Worm (Caenorhabditis elegans) whole organism, L4 larva: ENCODE measurements around the gene irld-18.

Source experiments
- ama-1 ChIP-seq: fragments of 150-350 bp; optimal IDR thresholded peaks from 2 replicates; lab custom pipeline; 2014; ENCODE audit warnings: inconsistent platforms, mixed read lengths
- ceh-82 ChIP-seq: sonication (generic microtip); optimal IDR thresholded peaks from 2 replicates; lab custom pipeline; 2017; ENCODE audit warnings: missing biosample characterization, missing genetic modification characterization
- daf-12 ChIP-seq: fragments of 150-350 bp; optimal IDR thresholded peaks from 2 replicates; lab custom pipeline; 2014; ENCODE audit warnings: missing biosample characterization, missing genetic modification reagents, missing genetic modification characterization
- dpl-1 ChIP-seq: fragments of 150-350 bp; optimal IDR thresholded peaks from 2 replicates; lab custom pipeline; 2014; ENCODE audit warnings: missing biosample characterization, missing genetic modification reagents, missing genetic modification characterization
- fkh-10 ChIP-seq: fragments of 150-350 bp; optimal IDR thresholded peaks from 2 replicates; lab custom pipeline; 2014; ENCODE audit warnings: missing biosample characterization, missing genetic modification reagents, missing genetic modification characterization
- hif-1 ChIP-seq, 2 experiments: sonication (generic microtip); optimal IDR thresholded peaks; 2 replicates each; lab custom pipeline; 2016 to 2017; ENCODE audit warnings: missing compliant biosample characterization in 2 of 2, missing genetic modification characterization in 2 of 2, missing genetic modification reagents in 2 of 2, missing genotype in 2 of 2, mild to moderate bottlenecking in 1 of 2
- lir-3 ChIP-seq: sonication (generic microtip); optimal IDR thresholded peaks from 2 replicates; lab custom pipeline; 2016; ENCODE audit warnings: mild to moderate bottlenecking, missing genetic modification characterization, missing compliant biosample characterization
- nhr-6 ChIP-seq: fragments of 150-350 bp; optimal IDR thresholded peaks from 2 replicates; lab custom pipeline; 2014; ENCODE audit warnings: missing biosample characterization, missing genetic modification characterization
- pha-4 ChIP-seq, 2 experiments: fragments of 150-350 bp in 1 of 2; fragments of 200-800 bp in 1 of 2; sonication (Bioruptor generic) in 1 of 2; IDR thresholded peaks in 1 of 2; optimal IDR thresholded peaks in 1 of 2; 2 replicates each; pipeline versions ENCODE4 v1.3.6 to Lab custom; 2014 to 2022; ENCODE audit warnings: missing genetic modification characterization in 2 of 2, missing genetic modification reagents in 2 of 2, missing biosample characterization in 1 of 2, missing compliant biosample characterization in 1 of 2
- set-16 ChIP-seq: fragments of 200-800 bp; sonication (Bioruptor generic); IDR thresholded peaks from 2 replicates; pipeline ENCODE4 v1.3.6; 2022; ENCODE audit warnings: missing genetic modification reagents, missing genetic modification characterization, missing compliant biosample characterization
- snpc-4 ChIP-seq: fragments of 150-350 bp; optimal IDR thresholded peaks from 2 replicates; lab custom pipeline; 2014; ENCODE audit warnings: missing biosample characterization, missing genetic modification characterization
- ztf-11 ChIP-seq: fragments of 150-350 bp; optimal IDR thresholded peaks from 2 replicates; lab custom pipeline; 2014; ENCODE audit warnings: missing biosample characterization, missing genetic modification characterization

DNA sequence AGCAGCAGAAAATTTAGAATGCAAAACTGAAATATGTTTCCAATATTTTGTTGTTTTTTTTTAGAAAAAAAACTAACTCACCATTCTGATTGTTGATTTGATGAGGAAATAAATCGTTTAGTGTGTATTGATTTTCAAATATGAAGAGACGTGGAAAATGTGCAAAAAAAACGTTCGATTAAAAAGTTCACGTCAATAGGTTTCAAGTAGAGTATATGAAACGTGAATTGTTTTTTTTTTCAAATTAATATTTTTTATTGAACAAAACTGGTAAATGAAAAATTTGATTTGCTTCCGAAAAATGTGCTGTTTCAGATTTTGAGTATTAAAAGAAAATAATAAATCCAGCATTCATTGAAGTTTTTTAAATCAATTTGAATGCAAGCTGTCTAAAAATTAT, at the start of gene irld-18:
- no peak for TF ChIP-seq snpc-4 (tag; lab: Kevin White, UChicago)
- TF ChIP-seq pha-4 (GFP tag; IDR thresholded peaks at IDR 0.05; lab: Robert Waterston, UW) = no peak
- no peak for TF ChIP-seq pha-4 (tag; optimal IDR thresholded peaks at IDR 0.05; lab: Kevin White, UChicago)
- TF ChIP-seq fkh-10 (GFP tag; lab: Kevin White, UChicago) = no peak
- TF ChIP-seq ceh-82 (tag; lab: Kevin White, UChicago) = no peak
- no peak for TF ChIP-seq ztf-11 (tag; lab: Kevin White, UChicago)
- TF ChIP-seq lir-3 (tag; lab: Kevin White, UChicago) = no peak
- no peak for TF ChIP-seq nhr-6
- TF ChIP-seq daf-12 (tag; lab: Kevin White, UChicago) = no peak
- TF ChIP-seq hif-1 (tag; optimal IDR thresholded peaks at IDR 0.05; lab: Kevin White, UChicago) = no peak
- no peak for TF ChIP-seq ama-1 (lab: Kevin White, UChicago)
- TF ChIP-seq set-16 = no peak
- TF ChIP-seq dpl-1 (GFP tag; lab: Kevin White, UChicago) = no peak
